Worm (Caenorhabditis elegans): ENCODE measurements around the gene Y32G9A.3.

DNA sequence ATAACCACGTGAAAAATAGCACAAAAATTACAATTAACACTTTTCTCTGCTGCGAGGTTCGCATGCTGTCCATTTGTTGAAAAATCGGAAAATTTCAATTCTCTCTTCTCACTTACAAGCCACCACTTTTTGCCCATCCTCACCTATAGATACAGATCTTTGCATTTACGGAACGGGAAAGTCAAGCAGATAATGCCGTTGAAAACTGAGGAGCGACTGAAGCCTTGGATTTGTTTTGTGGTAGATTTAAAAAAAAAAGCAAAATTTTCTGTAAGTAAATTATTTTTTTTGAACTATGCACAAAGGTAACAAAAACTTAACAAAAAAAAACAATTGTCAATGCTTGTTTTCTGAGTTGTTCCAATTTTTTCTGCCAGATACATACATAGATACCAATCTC, 14.3 kb downstream of the Y32G9A.3 start, which contains the start of gene T06A1.1:
- TF ChIP-seq ets-4 (GFP tag; optimal IDR thresholded peaks at IDR 0.05): no peak
- TF ChIP-seq snpc-4 (GFP tag; optimal IDR thresholded peaks at IDR 0.05): no peak
- no peak for TF ChIP-seq snpc-4 (tag; optimal IDR thresholded peaks at IDR 0.05)
- no peak for TF ChIP-seq ama-1 (optimal IDR thresholded peaks at IDR 0.05)
- TF ChIP-seq ama-1 (GFP tag; optimal IDR thresholded peaks at IDR 0.05): no peak

All from whole organism, young adult.